Worm (Caenorhabditis elegans): ENCODE results near the gene clc-19.

ce11 chrIII:907311-907710 is 33.9 kb upstream of the clc-19 start, which contains the start of gene F23H11.4:
- TF ChIP-seq sdc-2 (tag; optimal IDR thresholded peaks at IDR 0.05), result no peak
- TF ChIP-seq dve-1 (tag; optimal IDR thresholded peaks at IDR 0.05), result no peak
- TF ChIP-seq zip-5 (tag; optimal IDR thresholded peaks at IDR 0.05), result no peak
- TF ChIP-seq ceh-45 (GFP tag; IDR thresholded peaks at IDR 0.05), result no peak
- TF ChIP-seq tbx-2 (tag; optimal IDR thresholded peaks at IDR 0.05), result no peak
